Fruit fly (Drosophila melanogaster) whole organism, adult: ENCODE measurements around the gene ATP7.

ENCODE experiments used
- CG7045 ChIP-seq: fragments of 200-800 bp; sonication (Bioruptor generic); optimal IDR thresholded peaks from 2 replicates; lab custom pipeline; 2017; ENCODE audit warnings: missing biosample characterization, mild to moderate bottlenecking, missing genetic modification characterization
- bab1 ChIP-seq: fragments of 200-800 bp; sonication (Bioruptor generic); optimal IDR thresholded peaks from 3 replicates; lab custom pipeline; 2019; ENCODE audit warnings: missing biosample characterization, mild to moderate bottlenecking, missing genetic modification characterization, moderate library complexity

dm6 chrX:11858439-11858813, 3.6 kb downstream of the ATP7 start:
- TF ChIP-seq bab1 (GFP tag; lab: Kevin White, UChicago): no peak
- no peak for TF ChIP-seq CG7045 (GFP tag; lab: Kevin White, UChicago)
